Worm (Caenorhabditis elegans): ENCODE results near the gene C27A7.5.

DNA sequence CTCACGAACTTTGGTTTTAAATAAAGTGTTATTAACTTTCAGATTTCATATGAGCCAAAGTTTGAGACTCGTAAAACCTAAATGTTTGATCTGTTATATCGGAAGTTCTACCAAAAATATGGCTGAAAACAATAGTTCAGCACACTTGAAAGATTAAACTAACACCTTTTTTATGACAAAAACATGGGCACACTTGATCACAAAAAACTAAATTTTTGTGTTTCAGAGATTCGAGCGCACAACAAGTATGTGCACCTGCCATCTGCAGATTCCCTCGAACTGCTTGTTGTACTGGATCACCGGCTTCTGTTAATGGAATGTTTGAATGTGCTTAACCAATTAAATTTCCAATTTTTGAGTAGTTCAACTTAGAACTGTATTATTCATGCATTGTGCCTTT is 8.3 kb downstream of the C27A7.5 start:
- TF ChIP-seq alr-1 (tag; optimal IDR thresholded peaks at IDR 0.05; ENCODE audit: borderline replicate concordance) (no peak), elt-3 (tag; optimal IDR thresholded peaks at IDR 0.05) (no peak), ama-1 (optimal IDR thresholded peaks at IDR 0.05) (no peak), nhr-77 (tag; optimal IDR thresholded peaks at IDR 0.05) (no peak), snpc-4 (tag; optimal IDR thresholded peaks at IDR 0.05) (no peak), zip-4 (GFP tag; optimal IDR thresholded peaks at IDR 0.05) (no peak)
